Worm (Caenorhabditis elegans): ENCODE results near the gene hsp-90.

- TF ChIP-seq fkh-10 (GFP tag; optimal IDR thresholded peaks at IDR 0.05) (no peak), pqm-1 (tag; optimal IDR thresholded peaks at IDR 0.05) (no peak), lin-13 (GFP tag; optimal IDR thresholded peaks at IDR 0.05) (no peak), ceh-8 (GFP tag; optimal IDR thresholded peaks at IDR 0.05) (no peak), nhr-237 (tag; optimal IDR thresholded peaks at IDR 0.05) (no peak), ama-1 (optimal IDR thresholded peaks at IDR 0.05) (no peak), sox-4 (tag; optimal IDR thresholded peaks at IDR 0.05) (no peak), tbx-2 (tag; optimal IDR thresholded peaks at IDR 0.05) (peak; percentile 59), dpl-1 (GFP tag; optimal IDR thresholded peaks at IDR 0.05) (no peak), hlh-4 (tag; optimal IDR thresholded peaks at IDR 0.05) (no peak), C16A3.4 (tag; optimal IDR thresholded peaks at IDR 0.05) (no peak), unc-86 (tag; optimal IDR thresholded peaks at IDR 0.05) (no peak), ztf-4 (tag; optimal IDR thresholded peaks at IDR 0.05) (no peak)
Measured at ce11 chrV:14660608-14661355, 23.9 kb upstream of the hsp-90 start, which contains the start of gene srh-17.
